Worm (Caenorhabditis elegans) whole organism, L4 larva: ENCODE results near the gene srx-131.

Experiments
- D1046.2 ChIP-seq: fragments of 200-800 bp; sonication (Bioruptor generic); IDR thresholded peaks from 2 replicates; pipeline ENCODE4 v1.3.6; 2022; ENCODE audit warnings: missing genetic modification characterization, missing compliant biosample characterization
- T26A8.4 ChIP-seq: fragments of 200-800 bp; sonication (Bioruptor generic); IDR thresholded peaks from 2 replicates; pipeline ENCODE4 v1.3.6; 2022; ENCODE audit warnings: missing genetic modification characterization, missing compliant biosample characterization
- ZK337.2 ChIP-seq: fragments of 200-800 bp; sonication (Bioruptor generic); IDR thresholded peaks from 2 replicates; pipeline ENCODE4 v1.3.6; 2022; ENCODE audit warnings: missing genetic modification reagents, missing genetic modification characterization, missing compliant biosample characterization
- ZK546.5 ChIP-seq, 2 experiments: sonication (generic microtip); optimal IDR thresholded peaks; 2 replicates each; lab custom pipeline; 2017; ENCODE audit warnings: missing biosample characterization in 2 of 2, missing genetic modification characterization in 2 of 2
- aly-2 ChIP-seq: sonication (generic microtip); optimal IDR thresholded peaks from 2 replicates; lab custom pipeline; 2018; ENCODE audit warnings: missing biosample characterization, missing genetic modification characterization
- ama-1 ChIP-seq: fragments of 150-350 bp; optimal IDR thresholded peaks from 2 replicates; lab custom pipeline; 2014; ENCODE audit warnings: inconsistent platforms, mixed read lengths
- ceh-20 ChIP-seq: fragments of 200-800 bp; sonication (Bioruptor generic); IDR thresholded peaks from 2 replicates; pipeline ENCODE4 v1.3.6; 2022; ENCODE audit warnings: missing genetic modification reagents, missing genetic modification characterization, missing compliant biosample characterization
- ceh-28 ChIP-seq: fragments of 150-350 bp; optimal IDR thresholded peaks from 2 replicates; lab custom pipeline; 2014; ENCODE audit warnings: missing biosample characterization, missing genetic modification reagents, missing genetic modification characterization
- ceh-44 ChIP-seq: fragments of 200-800 bp; sonication (Bioruptor generic); IDR thresholded peaks from 2 replicates; pipeline ENCODE4 v1.3.6; 2022; ENCODE audit warnings: missing genetic modification reagents, missing genetic modification characterization, missing compliant biosample characterization
- ceh-62 ChIP-seq: sonication (generic microtip); optimal IDR thresholded peaks from 2 replicates; lab custom pipeline; 2017; ENCODE audit warnings: missing biosample characterization, missing genetic modification characterization
- ces-1 ChIP-seq: fragments of 150-350 bp; sonication (generic microtip); optimal IDR thresholded peaks from 4 replicates; lab custom pipeline; 2014; ENCODE audit warnings: missing biosample characterization, missing genetic modification reagents, missing genetic modification characterization
- ctbp-1 ChIP-seq: fragments of 200-800 bp; sonication (Bioruptor generic); IDR thresholded peaks from 2 replicates; pipeline ENCODE4 v1.3.6; 2022; ENCODE audit warnings: missing genetic modification reagents, missing genetic modification characterization, missing compliant biosample characterization
- daf-19 ChIP-seq: fragments of 200-800 bp; sonication (Bioruptor generic); conservative IDR thresholded peaks from 2 replicates; pipeline ENCODE4 v1.3.6; 2022; ENCODE audit warnings: missing genetic modification characterization, missing compliant biosample characterization
- dmd-6 ChIP-seq: fragments of 200-800 bp; sonication (Bioruptor generic); IDR thresholded peaks from 2 replicates; pipeline ENCODE4 v1.3.6; 2022; ENCODE audit warnings: missing genetic modification reagents, missing genetic modification characterization, missing compliant biosample characterization
- dmd-8 ChIP-seq: fragments of 200-800 bp; sonication (Bioruptor generic); IDR thresholded peaks from 2 replicates; pipeline ENCODE4 v1.3.6; 2022; ENCODE audit warnings: missing genetic modification characterization, missing compliant biosample characterization
- duxl-1 ChIP-seq: sonication (generic microtip); optimal IDR thresholded peaks from 2 replicates; lab custom pipeline; 2016; ENCODE audit warnings: mild to moderate bottlenecking, missing genetic modification characterization, moderate library complexity, missing compliant biosample characterization; ENCODE audit not compliant: poor library complexity
- dve-1 ChIP-seq: sonication (generic microtip); optimal IDR thresholded peaks from 2 replicates; lab custom pipeline; 2017; ENCODE audit warnings: antibody characterized with exemption, mild to moderate bottlenecking, missing genetic modification characterization, missing compliant biosample characterization; ENCODE audit not compliant: insufficient read depth
- fkh-10 ChIP-seq: fragments of 150-350 bp; optimal IDR thresholded peaks from 2 replicates; lab custom pipeline; 2014; ENCODE audit warnings: missing biosample characterization, missing genetic modification reagents, missing genetic modification characterization
- hif-1 ChIP-seq, 2 experiments: sonication (generic microtip); optimal IDR thresholded peaks; 2 replicates each; lab custom pipeline; 2016 to 2017; ENCODE audit warnings: missing compliant biosample characterization in 2 of 2, missing genetic modification characterization in 2 of 2, missing genetic modification reagents in 2 of 2, missing genotype in 2 of 2, mild to moderate bottlenecking in 1 of 2
- hlh-11 ChIP-seq: fragments of 200-800 bp; sonication (Bioruptor generic); optimal IDR thresholded peaks from 2 replicates; lab custom pipeline; 2018; ENCODE audit warnings: mild to moderate bottlenecking, missing genetic modification characterization, missing compliant biosample characterization
- hlh-30 ChIP-seq: sonication (generic microtip); optimal IDR thresholded peaks from 2 replicates; lab custom pipeline; 2017; ENCODE audit warnings: antibody characterized with exemption, mild to moderate bottlenecking, missing genetic modification characterization, missing compliant biosample characterization; ENCODE audit not compliant: insufficient read depth
- lin-15B ChIP-seq: fragments of 150-350 bp; sonication (generic microtip); optimal IDR thresholded peaks from 3 replicates; lab custom pipeline; 2014; ENCODE audit warnings: missing biosample characterization, missing genetic modification characterization
- lin-38 ChIP-seq: fragments of 200-800 bp; sonication (Bioruptor generic); IDR thresholded peaks from 2 replicates; pipeline ENCODE4 v1.3.6; 2022; ENCODE audit warnings: missing genetic modification reagents, missing genetic modification characterization, missing compliant biosample characterization
- lin-39 ChIP-seq: fragments of 150-350 bp; optimal IDR thresholded peaks from 2 replicates; lab custom pipeline; 2014; ENCODE audit warnings: missing biosample characterization, missing genetic modification reagents, missing genetic modification characterization
- lir-3 ChIP-seq: sonication (generic microtip); optimal IDR thresholded peaks from 2 replicates; lab custom pipeline; 2016; ENCODE audit warnings: mild to moderate bottlenecking, missing genetic modification characterization, missing compliant biosample characterization
- lsy-2 ChIP-seq, 2 experiments: fragments of 150-350 bp in 1 of 2; sonication (generic microtip) in 1 of 2; optimal IDR thresholded peaks; 2 replicates each; lab custom pipeline; 2014 to 2017; ENCODE audit warnings: missing biosample characterization in 2 of 2, missing genetic modification characterization in 2 of 2
- madf-5 ChIP-seq, 2 experiments: fragments of 200-800 bp; sonication (Bioruptor generic); IDR thresholded peaks; 2 replicates each; pipeline ENCODE4 v1.3.6; 2022; ENCODE audit warnings: missing compliant biosample characterization in 2 of 2, missing genetic modification characterization in 2 of 2
- mxl-3 ChIP-seq: fragments of 200-800 bp; sonication (Bioruptor generic); optimal IDR thresholded peaks from 2 replicates; lab custom pipeline; 2018; ENCODE audit warnings: mild to moderate bottlenecking, missing genetic modification characterization, missing compliant biosample characterization
- nhr-102 ChIP-seq: sonication (generic microtip); optimal IDR thresholded peaks from 2 replicates; lab custom pipeline; 2016; ENCODE audit warnings: mild to moderate bottlenecking, missing genetic modification characterization, moderate library complexity, missing compliant biosample characterization
- nhr-11 ChIP-seq: fragments of 150-350 bp; optimal IDR thresholded peaks from 2 replicates; lab custom pipeline; 2014; ENCODE audit warnings: missing biosample characterization, missing genetic modification characterization
- nhr-25 ChIP-seq: sonication (generic microtip); optimal IDR thresholded peaks from 2 replicates; lab custom pipeline; 2017; ENCODE audit warnings: missing genetic modification characterization, mild to moderate bottlenecking, missing compliant biosample characterization, antibody characterized with exemption, moderate library complexity, borderline replicate concordance; ENCODE audit not compliant: insufficient read depth
- nhr-28 ChIP-seq: fragments of 150-350 bp; optimal IDR thresholded peaks from 2 replicates; lab custom pipeline; 2014; ENCODE audit warnings: missing biosample characterization, missing genetic modification characterization
- nhr-42 ChIP-seq: fragments of 200-800 bp; sonication (Bioruptor generic); IDR thresholded peaks from 2 replicates; pipeline ENCODE4 v1.3.6; 2022; ENCODE audit warnings: missing genetic modification characterization, missing compliant biosample characterization
- nhr-76 ChIP-seq: fragments of 150-350 bp; optimal IDR thresholded peaks from 2 replicates; lab custom pipeline; 2014; ENCODE audit warnings: missing biosample characterization, missing genetic modification characterization
- nhr-77 ChIP-seq: fragments of 150-350 bp; optimal IDR thresholded peaks from 2 replicates; lab custom pipeline; 2014; ENCODE audit warnings: missing biosample characterization, missing genetic modification characterization
- pha-4 ChIP-seq, 2 experiments: fragments of 150-350 bp in 1 of 2; fragments of 200-800 bp in 1 of 2; sonication (Bioruptor generic) in 1 of 2; IDR thresholded peaks in 1 of 2; optimal IDR thresholded peaks in 1 of 2; 2 replicates each; pipeline versions ENCODE4 v1.3.6 to Lab custom; 2014 to 2022; ENCODE audit warnings: missing genetic modification characterization in 2 of 2, missing genetic modification reagents in 2 of 2, missing biosample characterization in 1 of 2, missing compliant biosample characterization in 1 of 2
- php-3 ChIP-seq: fragments of 200-800 bp; sonication (Bioruptor generic); IDR thresholded peaks from 2 replicates; pipeline ENCODE4 v1.3.6; 2022; ENCODE audit warnings: missing genetic modification reagents, missing genetic modification characterization, missing compliant biosample characterization
- snpc-1.2 ChIP-seq: fragments of 200-800 bp; sonication (Bioruptor generic); IDR thresholded peaks from 2 replicates; pipeline ENCODE4 v1.3.6; 2022; ENCODE audit warnings: missing genetic modification reagents, missing genetic modification characterization, missing compliant biosample characterization
- snpc-4 ChIP-seq: fragments of 150-350 bp; optimal IDR thresholded peaks from 2 replicates; lab custom pipeline; 2014; ENCODE audit warnings: missing biosample characterization, missing genetic modification characterization
- spr-1 ChIP-seq: sonication (generic microtip); optimal IDR thresholded peaks from 2 replicates; lab custom pipeline; 2016; ENCODE audit warnings: mild to moderate bottlenecking, missing genetic modification characterization, missing compliant biosample characterization
- spr-3 ChIP-seq: fragments of 200-800 bp; sonication (Bioruptor generic); optimal IDR thresholded peaks from 2 replicates; lab custom pipeline; 2018; ENCODE audit warnings: mild to moderate bottlenecking, missing genetic modification characterization, missing compliant biosample characterization
- tag-97 ChIP-seq: fragments of 200-800 bp; sonication (Bioruptor generic); IDR thresholded peaks from 2 replicates; pipeline ENCODE4 v1.3.6; 2022; ENCODE audit warnings: missing genetic modification characterization, missing compliant biosample characterization
- tra-1 ChIP-seq: fragments of 200-800 bp; sonication (Bioruptor generic); IDR thresholded peaks from 2 replicates; pipeline ENCODE4 v1.3.6; 2022; ENCODE audit warnings: missing genetic modification reagents, missing genetic modification characterization, missing compliant biosample characterization
- unc-130 ChIP-seq: sonication (generic microtip); optimal IDR thresholded peaks from 2 replicates; lab custom pipeline; 2016; ENCODE audit warnings: missing genetic modification reagents, missing genetic modification characterization, missing compliant biosample characterization
- unc-62 ChIP-seq, 3 experiments: fragments of 150-350 bp in 1 of 3; sonication (generic microtip); optimal IDR thresholded peaks in 2 of 3; peaks in 1 of 3; 1 replicate in 1 of 3; 2 replicates in 2 of 3; lab custom pipeline; 2014 to 2017; ENCODE audit warnings: missing biosample characterization in 3 of 3, missing genetic modification characterization in 3 of 3, missing genetic modification reagents in 3 of 3, missing genotype in 1 of 3

srx-131 gene

DNA sequence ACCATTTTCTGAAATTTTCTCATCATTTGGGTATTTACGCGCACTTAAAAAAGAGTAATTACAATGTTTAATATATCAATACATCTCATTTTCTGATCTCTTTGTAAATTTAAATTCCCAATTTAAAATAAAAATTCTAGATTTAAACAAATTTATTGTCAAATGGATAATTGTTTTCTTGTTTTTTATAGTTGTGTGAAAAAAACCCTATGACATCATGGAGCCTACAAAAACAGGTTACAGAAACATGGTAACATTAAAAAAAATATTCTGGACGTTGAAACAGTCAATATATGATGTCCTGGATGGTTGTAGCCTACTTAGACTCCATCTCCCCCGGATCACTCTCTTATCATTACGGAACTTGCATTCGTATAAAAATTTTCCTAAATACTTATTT, 44.3 kb downstream of the srx-131 start, which contains the start of gene spp-12:
Gene spp-12 (plus strand): TSS at position 301 of the 400 bp plus-strand sequence.
- TF ChIP-seq ces-1 (GFP tag; lab: Kevin White, UChicago) (no peak), lsy-2 (tag; optimal IDR thresholded peaks at IDR 0.05; lab: Kevin White, UChicago) (no peak), lin-38 (GFP tag; lab: Robert Waterston, UW) (no peak), fkh-10 (GFP tag; lab: Kevin White, UChicago) (no peak)
- TF ChIP-seq, all 104 proteins: peak for 0

DNA sequence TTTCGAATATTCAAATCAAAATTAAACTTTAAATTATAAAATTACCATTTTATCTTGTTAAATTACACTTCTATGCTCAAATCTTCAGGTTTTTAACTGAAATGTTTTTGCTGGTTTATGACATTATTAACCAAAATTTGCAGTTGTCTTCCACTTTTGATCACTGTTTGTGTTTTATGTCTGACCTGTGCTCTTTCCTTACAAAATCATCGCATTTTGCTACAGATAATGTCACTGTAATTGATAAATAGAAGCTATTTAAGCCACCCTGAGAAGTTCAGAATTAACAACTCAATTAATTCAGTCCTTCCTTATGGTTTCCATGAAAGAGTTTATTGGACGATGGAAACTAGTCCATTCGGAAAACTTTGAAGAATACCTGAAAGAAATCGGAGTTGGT, 45.2 kb downstream of the srx-131 start, which contains the start of gene lbp-8:
Gene lbp-8 (plus strand): TSS at position 301 of the 400 bp plus-strand sequence.
- TF ChIP-seq ces-1 (GFP tag; lab: Kevin White, UChicago) (no peak), lsy-2 (tag; optimal IDR thresholded peaks at IDR 0.05; lab: Kevin White, UChicago) (no peak), ZK546.5 (tag; optimal IDR thresholded peaks at IDR 0.05; lab: Kevin White, UChicago) (no peak), D1046.2 (GFP tag; lab: Robert Waterston, UW) (no peak)
- TF ChIP-seq, all 104 proteins: peak for 0

DNA sequence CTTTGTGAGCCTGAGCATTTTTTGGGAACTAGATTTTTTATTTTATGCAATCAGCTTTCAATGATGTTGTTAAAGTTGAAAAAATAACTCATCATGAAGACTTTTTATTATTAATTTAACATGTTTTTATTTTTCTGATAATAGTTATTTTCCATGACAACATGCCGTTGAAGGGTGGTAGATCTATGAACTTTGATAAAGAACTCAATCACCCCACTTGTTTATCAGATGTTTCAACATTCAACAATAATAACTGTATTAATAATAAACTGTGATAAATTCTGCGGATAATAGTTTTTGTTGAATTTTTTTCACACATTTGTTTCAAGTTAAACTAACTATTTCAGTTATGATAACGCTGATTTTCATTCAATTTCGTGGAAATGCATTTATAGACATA, 46.3 kb downstream of the srx-131 start:
- no peak for TF ChIP-seq snpc-4 (tag; lab: Kevin White, UChicago)
- TF ChIP-seq ceh-62 = no peak
- peak; percentile 55; the same call in 1 of the 2 replicates for TF ChIP-seq php-3 (GFP tag; lab: Robert Waterston, UW)
- no peak for TF ChIP-seq nhr-25 (tag; lab: Kevin White, UChicago)
- no peak for TF ChIP-seq duxl-1 (tag; lab: Kevin White, UChicago)
- peak; percentile 76 for TF ChIP-seq dve-1 (tag; lab: Kevin White, UChicago)
- no peak for TF ChIP-seq aly-2 (tag; lab: Kevin White, UChicago)
- no peak for TF ChIP-seq madf-5 (GFP tag; IDR thresholded peaks at IDR 0.05; lab: Robert Waterston, UW)
- TF ChIP-seq dmd-6 (GFP tag; lab: Robert Waterston, UW) = peak; percentile 64
- no peak for TF ChIP-seq tag-97 (GFP tag; lab: Robert Waterston, UW)
- TF ChIP-seq nhr-76 = no peak
- no peak for TF ChIP-seq ceh-20
- TF ChIP-seq ama-1 (lab: Kevin White, UChicago) = no peak
- no peak for TF ChIP-seq nhr-11 (tag; lab: Kevin White, UChicago)
- no peak for TF ChIP-seq ZK337.2 (GFP tag; lab: Robert Waterston, UW)
- TF ChIP-seq lin-39 (tag; lab: Kevin White, UChicago) = no peak
- TF ChIP-seq ctbp-1 (GFP tag; lab: Robert Waterston, UW) = no peak
- TF ChIP-seq nhr-102 (tag; lab: Kevin White, UChicago) = no peak
- TF ChIP-seq hif-1 (tag; optimal IDR thresholded peaks at IDR 0.05; lab: Kevin White, UChicago) = no peak
- TF ChIP-seq nhr-42 (GFP tag; lab: Robert Waterston, UW) = no peak
- no peak for TF ChIP-seq mxl-3 (GFP tag; lab: Kevin White, UChicago)
- no peak for TF ChIP-seq spr-1 (tag; lab: Kevin White, UChicago)
- TF ChIP-seq dmd-8 (GFP tag; lab: Robert Waterston, UW) = no peak
- no peak for TF ChIP-seq D1046.2 (GFP tag; lab: Robert Waterston, UW)
- no peak for TF ChIP-seq ceh-44
- TF ChIP-seq hlh-11 = peak; percentile 45
- TF ChIP-seq pha-4 (GFP tag; IDR thresholded peaks at IDR 0.05; lab: Robert Waterston, UW) = no peak
- TF ChIP-seq pha-4 (tag; optimal IDR thresholded peaks at IDR 0.05; lab: Kevin White, UChicago) = no peak
- peak; percentile 37 for TF ChIP-seq nhr-28
- TF ChIP-seq ceh-28 (tag; lab: Kevin White, UChicago) = no peak
- no peak for TF ChIP-seq unc-130 (GFP tag; lab: Kevin White, UChicago)
- TF ChIP-seq unc-62 (GFP tag; optimal IDR thresholded peaks at IDR 0.05 in 1 of 2; lab: Kevin White, UChicago) = no peak
- TF ChIP-seq unc-62 (tag; optimal IDR thresholded peaks at IDR 0.05; lab: Kevin White, UChicago) = no peak
- TF ChIP-seq tra-1 = no peak
- TF ChIP-seq daf-19 (GFP tag; lab: Robert Waterston, UW) = no peak
- no peak for TF ChIP-seq ces-1 (GFP tag; lab: Kevin White, UChicago)
- no peak for TF ChIP-seq lin-15B (tag; lab: Kevin White, UChicago)
- TF ChIP-seq T26A8.4 (GFP tag; lab: Robert Waterston, UW) = no peak
- no peak for TF ChIP-seq snpc-1.2 (GFP tag; lab: Robert Waterston, UW)
- TF ChIP-seq hlh-30 (tag; lab: Kevin White, UChicago) = no peak
- TF ChIP-seq nhr-77 = peak; percentile 53
- TF ChIP-seq lir-3 = no peak
- no peak for TF ChIP-seq spr-3 (GFP tag; lab: Kevin White, UChicago)
- TF ChIP-seq ZK546.5 (tag; optimal IDR thresholded peaks at IDR 0.05; lab: Kevin White, UChicago) = no peak
